Worm (Caenorhabditis elegans) whole organism, L4/young adult: ENCODE data around the gene sgca-1.

Source experiments
- W03F9.2 ChIP-seq: fragments of 150-350 bp; optimal IDR thresholded peaks from 2 replicates; lab custom pipeline; 2014; ENCODE audit warnings: missing biosample characterization, missing genetic modification characterization
- dao-5 ChIP-seq: sonication (generic microtip); optimal IDR thresholded peaks from 2 replicates; lab custom pipeline; 2016; ENCODE audit warnings: missing genotype, missing genetic modification characterization, moderate library complexity, missing compliant biosample characterization
- him-1 ChIP-seq: sonication (generic microtip); optimal IDR thresholded peaks from 2 replicates; lab custom pipeline; 2016; ENCODE audit warnings: missing genotype, missing genetic modification reagents, missing genetic modification characterization, missing compliant biosample characterization

ce11 chrX:6746849-6747248 is 42.5 kb downstream of the sgca-1 start:
- no peak for TF ChIP-seq dao-5 (tag; lab: Kevin White, UChicago)
- TF ChIP-seq him-1 = no peak
- TF ChIP-seq W03F9.2 = no peak
